Worm (Caenorhabditis elegans): ENCODE data around the gene C08F11.17.
A peak's percentile ranks its signal among the peaks of the same experiment; 100 is the strongest.

Gene C08F11.17

ce11 chrIV:13692522-13692921 lies 42.4 kb upstream of the C08F11.17 start:
- TF ChIP-seq lin-14 (GFP tag; optimal IDR thresholded peaks at IDR 0.05) (peak; percentile 13), irx-1 (tag; optimal IDR thresholded peaks at IDR 0.05) (peak; percentile 4), blmp-1 (tag; optimal IDR thresholded peaks at IDR 0.05) (peak; percentile 62), efl-1 (optimal IDR thresholded peaks at IDR 0.05) (no peak), efl-1 (GFP tag; optimal IDR thresholded peaks at IDR 0.05 in 1 of 2) (peak in 1 of 2 experiments; percentile 84), unc-86 (tag; optimal IDR thresholded peaks at IDR 0.05) (no peak), xbp-1 (tag; optimal IDR thresholded peaks at IDR 0.05) (no peak), nhr-85 (tag) (peak; percentile 30), nhr-28 (tag; optimal IDR thresholded peaks at IDR 0.05) (no peak), C34B4.2 (tag; optimal IDR thresholded peaks at IDR 0.05) (no peak)

ce11 chrIV:13689302-13689880 lies 39.3 kb upstream of the C08F11.17 start, which contains the start of gene T23G4.2:
Gene T23G4.2 (minus strand): TSS chrIV:13689556.
- TF ChIP-seq blmp-1 (tag; optimal IDR thresholded peaks at IDR 0.05) (peak; percentile 42), lin-39 (tag; optimal IDR thresholded peaks at IDR 0.05) (peak; percentile 66), nhr-237 (tag; optimal IDR thresholded peaks at IDR 0.05) (no peak), nhr-71 (tag; optimal IDR thresholded peaks at IDR 0.05) (peak; percentile 28), mab-9 (GFP tag; IDR thresholded peaks at IDR 0.05) (peak; percentile 88), ets-5 (GFP tag; IDR thresholded peaks at IDR 0.05) (no peak), lin-14 (GFP tag; optimal IDR thresholded peaks at IDR 0.05) (peak; percentile 75), rnt-1 (tag; optimal IDR thresholded peaks at IDR 0.05) (no peak), unc-98 (GFP tag; IDR thresholded peaks at IDR 0.05) (no peak)

- TF ChIP-seq nhr-11 (tag; optimal IDR thresholded peaks at IDR 0.05) (no peak), nhr-19 (GFP tag; conservative IDR thresholded peaks at IDR 0.05) (no peak), pag-3 (tag; optimal IDR thresholded peaks at IDR 0.05; ENCODE audit: borderline replicate concordance, insufficient read depth) (no peak), nhr-76 (tag; optimal IDR thresholded peaks at IDR 0.05) (no peak), ama-1 (optimal IDR thresholded peaks at IDR 0.05) (no peak), elt-2 (tag; optimal IDR thresholded peaks at IDR 0.05) (no peak), unc-30 (tag; optimal IDR thresholded peaks at IDR 0.05) (no peak), blmp-1 (tag; optimal IDR thresholded peaks at IDR 0.05) (no peak), Y116A8C.19 (tag; optimal IDR thresholded peaks at IDR 0.05; ENCODE audit: borderline replicate concordance) (no peak), nhr-47 (tag; optimal IDR thresholded peaks at IDR 0.05) (no peak), nhr-28 (tag; optimal IDR thresholded peaks at IDR 0.05) (no peak), hlh-17 (GFP tag; optimal IDR thresholded peaks at IDR 0.05; ENCODE audit: borderline replicate concordance) (no peak), ets-5 (GFP tag; IDR thresholded peaks at IDR 0.05) (no peak), xbp-1 (tag; optimal IDR thresholded peaks at IDR 0.05) (no peak), ceh-8 (GFP tag; optimal IDR thresholded peaks at IDR 0.05) (no peak), tbx-2 (tag; optimal IDR thresholded peaks at IDR 0.05) (no peak), lir-3 (tag; optimal IDR thresholded peaks at IDR 0.05; ENCODE audit: poor library complexity) (no peak), mep-1 (tag; optimal IDR thresholded peaks at IDR 0.05) (no peak), nhr-71 (tag; optimal IDR thresholded peaks at IDR 0.05) (no peak), ceh-82 (tag; optimal IDR thresholded peaks at IDR 0.05) (no peak)
Measured at ce11 chrIV:13687631-13688030, 37.5 kb upstream of the C08F11.17 start.

- TF ChIP-seq efl-1 (optimal IDR thresholded peaks at IDR 0.05): peak in 1 of 2 experiments; percentile 13
- TF ChIP-seq efl-1 (GFP tag; optimal IDR thresholded peaks at IDR 0.05 in 1 of 2): no peak
- TF ChIP-seq mef-2 (tag; optimal IDR thresholded peaks at IDR 0.05): no peak
Measured at ce11 chrIV:13686965-13687425, 36.9 kb upstream of the C08F11.17 start, which contains the start of gene nyn-1. Gene nyn-1 (minus strand): TSS chrIV:13687015.

- TF ChIP-seq lsy-2 (tag; optimal IDR thresholded peaks at IDR 0.05) (no peak), dpl-1 (GFP tag; optimal IDR thresholded peaks at IDR 0.05) (no peak), hlh-4 (tag; optimal IDR thresholded peaks at IDR 0.05) (no peak), elt-3 (tag; optimal IDR thresholded peaks at IDR 0.05) (no peak)
Measured at ce11 chrIV:13684827-13685226, 34.7 kb upstream of the C08F11.17 start.
